Fruit fly (Drosophila melanogaster): ENCODE measurements around the gene dnd.

The dnd gene

dm6 chr3R:21863817-21864384 is 23.3 kb downstream of the dnd start (continued):
- TF ChIP-seq tin (GFP tag; optimal IDR thresholded peaks at IDR 0.05) (no peak), CG14014 (GFP tag; IDR thresholded peaks at IDR 0.05) (no peak), Ssrp (tag; optimal IDR thresholded peaks at IDR 0.05) (no peak), ci (GFP tag; IDR thresholded peaks at IDR 0.05) (peak; percentile 52; the same call in 1 of the 3 replicates), crp (GFP tag; optimal IDR thresholded peaks at IDR 0.05) (no peak), Fer2 (tag; optimal IDR thresholded peaks at IDR 0.05) (no peak), CG31224 (GFP tag; IDR thresholded peaks at IDR 0.05) (no peak), Hand (GFP tag; optimal IDR thresholded peaks at IDR 0.05) (no peak), CG10209 (GFP tag; optimal IDR thresholded peaks at IDR 0.05) (peak; percentile 20), CG15269 (tag; optimal IDR thresholded peaks at IDR 0.05) (peak; percentile 32), CG1792 (GFP tag; optimal IDR thresholded peaks at IDR 0.05) (no peak), Six4 (GFP tag; optimal IDR thresholded peaks at IDR 0.05) (no peak), CG2129 (GFP tag; IDR thresholded peaks at IDR 0.05; ENCODE audit: partially characterized antibody) (no peak), dysf (GFP tag; IDR thresholded peaks at IDR 0.05) (no peak), CG7839 (tag; optimal IDR thresholded peaks at IDR 0.05) (peak; percentile 20), HmgD (GFP tag; optimal IDR thresholded peaks at IDR 0.05) (no peak), bowl (GFP tag; IDR thresholded peaks at IDR 0.05) (peak; percentile 33; the same call in 1 of the 2 replicates), wor (GFP tag; IDR thresholded peaks at IDR 0.05) (no peak), CoRest (tag; optimal IDR thresholded peaks at IDR 0.05) (peak; percentile 7), Max (GFP tag; optimal IDR thresholded peaks at IDR 0.05) (no peak), CG10366 (GFP tag; IDR thresholded peaks at IDR 0.05) (0 out of 2 replicates have a peak, but pooled peaks have one; percentile 9), sqz (GFP tag; optimal IDR thresholded peaks at IDR 0.05) (no peak), CG6272 (GFP tag; IDR thresholded peaks at IDR 0.05) (no peak), HmgZ (tag; optimal IDR thresholded peaks at IDR 0.05) (no peak), grau (tag; optimal IDR thresholded peaks at IDR 0.05) (peak; percentile 3), dpn (GFP tag; optimal IDR thresholded peaks at IDR 0.05) (no peak), HLH4C (GFP tag; IDR thresholded peaks at IDR 0.05; ENCODE audit: partially characterized antibody) (no peak), CG8765 (GFP tag; IDR thresholded peaks at IDR 0.05) (no peak), sd (tag; optimal IDR thresholded peaks at IDR 0.05) (no peak), CkIIα-i1 (GFP tag; IDR thresholded peaks at IDR 0.05) (no peak), tgo (GFP tag; IDR thresholded peaks at IDR 0.05) (peak; percentile 30; the same call in 1 of the 3 replicates), sens (GFP tag) (peak; percentile 19), so (GFP tag; IDR thresholded peaks at IDR 0.05) (no peak), E2f2 (GFP tag; IDR thresholded peaks at IDR 0.05) (no peak; the same call in 1 of the 2 replicates), CG33213 (GFP tag; optimal IDR thresholded peaks at IDR 0.05) (no peak), tio (GFP tag; optimal IDR thresholded peaks at IDR 0.05) (no peak), CG8290 (GFP tag; optimal IDR thresholded peaks at IDR 0.05) (no peak), CG8290 (tag; optimal IDR thresholded peaks at IDR 0.05) (no peak), Pdp1 (GFP tag; optimal IDR thresholded peaks at IDR 0.05) (peak in 1 of 2 experiments; percentile 79), CG14050 (GFP tag; IDR thresholded peaks at IDR 0.05) (no peak), ATbp (GFP tag; optimal IDR thresholded peaks at IDR 0.05) (peak; percentile 14), dimm (GFP tag; IDR thresholded peaks at IDR 0.05) (no peak), PHDP (tag; optimal IDR thresholded peaks at IDR 0.05) (peak; percentile 22), CG32772 (GFP tag; IDR thresholded peaks at IDR 0.05) (no peak), HLH3B (GFP tag; IDR thresholded peaks at IDR 0.05) (no peak), nau (GFP tag; optimal IDR thresholded peaks at IDR 0.05) (no peak), sisA (GFP tag; IDR thresholded peaks at IDR 0.05) (0 out of 2 replicates have a peak, but pooled peaks have one; percentile 7), YL-1 (GFP tag; optimal IDR thresholded peaks at IDR 0.05) (no peak), CG9727 (GFP tag; optimal IDR thresholded peaks at IDR 0.05) (no peak), CG31441 (GFP tag; IDR thresholded peaks at IDR 0.05) (0 out of 2 replicates have a peak, but pooled peaks have one; percentile 29), Rx (GFP tag; IDR thresholded peaks at IDR 0.05) (no peak)

Data from whole organism, embryonic.